Fruit fly (Drosophila melanogaster): ENCODE measurements around the gene CG13461.

- no peak for TF ChIP-seq CTCF (optimal IDR thresholded peaks at IDR 0.05)
- TF ChIP-seq CG8478 (optimal IDR thresholded peaks at IDR 0.05): no peak
These were observed 21.4 kb upstream of the CG13461 start for dm6 chr3L:15073680-15074079.
